Worm (Caenorhabditis elegans): Measurements from ENCODE around the gene irg-2.

DNA sequence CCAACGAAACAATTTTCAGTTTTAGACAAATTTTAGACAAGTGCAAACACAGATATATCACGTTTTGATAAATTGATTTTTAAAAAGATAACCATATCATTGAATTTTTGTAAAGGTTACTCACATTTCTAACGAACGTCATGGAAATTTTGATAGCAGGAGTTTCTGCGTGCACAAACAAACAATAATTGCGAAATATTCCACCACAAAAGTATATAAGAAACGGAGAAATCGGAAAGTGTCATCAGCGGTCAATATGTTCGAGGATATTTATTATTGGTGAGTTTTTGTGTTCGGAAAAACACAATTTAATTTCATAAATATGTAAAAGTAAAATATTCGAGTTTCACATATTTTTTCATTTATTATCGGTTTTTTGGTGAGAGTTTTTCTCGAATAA lies 7.7 kb upstream of the irg-2 start, which contains the start of gene C49G7.7:
- TF ChIP-seq him-1 (tag; optimal IDR thresholded peaks at IDR 0.05) (no peak), W03F9.2 (tag; optimal IDR thresholded peaks at IDR 0.05) (no peak)

Data from whole organism, L4/young adult.